Worm (Caenorhabditis elegans) whole organism, L2 larva: Measurements from ENCODE around the gene dnj-10.
A peak's percentile ranks its signal among the peaks of the same experiment; 100 is the strongest.

Experiments
- C34F6.9 ChIP-seq: fragments of 150-350 bp; optimal IDR thresholded peaks from 2 replicates; lab custom pipeline; 2014; ENCODE audit warnings: missing biosample characterization, missing genetic modification characterization
- F13H6.1 ChIP-seq: sonication (generic microtip); optimal IDR thresholded peaks from 2 replicates; lab custom pipeline; 2016; ENCODE audit warnings: missing genetic modification characterization, missing compliant biosample characterization
- Y55F3AM.14 ChIP-seq: fragments of 200-800 bp; sonication (Bioruptor generic); optimal IDR thresholded peaks from 2 replicates; lab custom pipeline; 2018; ENCODE audit warnings: mild to moderate bottlenecking, missing genetic modification characterization, missing compliant biosample characterization
- ZK546.5 ChIP-seq: sonication (generic microtip); optimal IDR thresholded peaks from 2 replicates; lab custom pipeline; 2017; ENCODE audit warnings: missing biosample characterization, missing genetic modification characterization
- aly-2 ChIP-seq: fragments of 150-350 bp; optimal IDR thresholded peaks from 2 replicates; lab custom pipeline; 2014; ENCODE audit warnings: missing biosample characterization, missing genetic modification characterization
- ama-1 ChIP-seq: fragments of 150-350 bp; optimal IDR thresholded peaks from 2 replicates; lab custom pipeline; 2018; ENCODE audit warnings: inconsistent platforms
- ceh-82 ChIP-seq: fragments of 150-350 bp; optimal IDR thresholded peaks from 2 replicates; lab custom pipeline; 2014; ENCODE audit warnings: missing biosample characterization, missing genetic modification characterization
- crh-2 ChIP-seq: sonication (generic microtip); optimal IDR thresholded peaks from 2 replicates; lab custom pipeline; 2017; ENCODE audit warnings: missing biosample characterization, missing genetic modification characterization
- dmd-4 ChIP-seq: sonication (generic microtip); optimal IDR thresholded peaks from 2 replicates; lab custom pipeline; 2017; ENCODE audit warnings: missing biosample characterization, missing genetic modification characterization
- egl-27 ChIP-seq: sonication (generic microtip); optimal IDR thresholded peaks from 3 replicates; lab custom pipeline; 2017; ENCODE audit warnings: missing biosample characterization, missing genetic modification reagents, missing genetic modification characterization
- elt-1 ChIP-seq: fragments of 150-350 bp; optimal IDR thresholded peaks from 2 replicates; lab custom pipeline; 2014; ENCODE audit warnings: missing biosample characterization, missing genetic modification characterization
- elt-3 ChIP-seq: sonication (generic microtip); optimal IDR thresholded peaks from 2 replicates; lab custom pipeline; 2017; ENCODE audit warnings: missing biosample characterization, missing genetic modification characterization
- fos-1 ChIP-seq: fragments of 150-350 bp; optimal IDR thresholded peaks from 2 replicates; lab custom pipeline; 2014; ENCODE audit warnings: missing biosample characterization, missing genetic modification characterization
- gmeb-1 ChIP-seq: fragments of 150-350 bp; optimal IDR thresholded peaks from 2 replicates; lab custom pipeline; 2014; ENCODE audit warnings: missing biosample characterization, missing genetic modification characterization
- lin-11 ChIP-seq: fragments of 150-350 bp; sonication (generic microtip); optimal IDR thresholded peaks from 2 replicates; lab custom pipeline; 2014; ENCODE audit warnings: missing biosample characterization, missing genetic modification characterization, inconsistent platforms, mixed read lengths
- lin-13 ChIP-seq: fragments of 150-350 bp; optimal IDR thresholded peaks from 2 replicates; lab custom pipeline; 2014; ENCODE audit warnings: missing biosample characterization, missing genetic modification reagents, missing genetic modification characterization
- lsy-2 ChIP-seq, 2 experiments: fragments of 150-350 bp in 1 of 2; sonication (generic microtip) in 1 of 2; optimal IDR thresholded peaks; 2 replicates each; lab custom pipeline; 2014 to 2017; ENCODE audit warnings: missing biosample characterization in 2 of 2, missing genetic modification characterization in 2 of 2
- mab-5 ChIP-seq: fragments of 150-350 bp; optimal IDR thresholded peaks from 2 replicates; lab custom pipeline; 2014; ENCODE audit warnings: missing biosample characterization, missing genetic modification characterization
- mbf-1 ChIP-seq: sonication (generic microtip); optimal IDR thresholded peaks from 2 replicates; lab custom pipeline; 2017; ENCODE audit warnings: missing biosample characterization, missing genetic modification characterization
- mdl-1 ChIP-seq, 2 experiments: fragments of 150-350 bp in 1 of 2; sonication (generic microtip) in 1 of 2; optimal IDR thresholded peaks; 2 replicates each; lab custom pipeline; 2017; ENCODE audit warnings: missing biosample characterization in 2 of 2, missing genetic modification characterization in 2 of 2
- nhr-10 ChIP-seq: sonication (generic microtip); optimal IDR thresholded peaks from 2 replicates; lab custom pipeline; 2017; ENCODE audit warnings: missing biosample characterization, missing genetic modification characterization
- nhr-11 ChIP-seq: fragments of 150-350 bp; optimal IDR thresholded peaks from 2 replicates; lab custom pipeline; 2014; ENCODE audit warnings: missing biosample characterization, missing genetic modification characterization
- nhr-12 ChIP-seq: fragments of 150-350 bp; optimal IDR thresholded peaks from 2 replicates; lab custom pipeline; 2014; ENCODE audit warnings: missing biosample characterization, missing genetic modification characterization
- nhr-129 ChIP-seq: fragments of 150-350 bp; optimal IDR thresholded peaks from 2 replicates; lab custom pipeline; 2014; ENCODE audit warnings: missing biosample characterization, missing genetic modification characterization
- nhr-23 ChIP-seq: fragments of 150-350 bp; optimal IDR thresholded peaks from 2 replicates; lab custom pipeline; 2014; ENCODE audit warnings: missing biosample characterization, missing genetic modification reagents, missing genetic modification characterization
- nhr-237 ChIP-seq: fragments of 150-350 bp; optimal IDR thresholded peaks from 2 replicates; lab custom pipeline; 2014; ENCODE audit warnings: missing biosample characterization, missing genetic modification characterization
- nhr-6 ChIP-seq: fragments of 150-350 bp; optimal IDR thresholded peaks from 2 replicates; lab custom pipeline; 2014; ENCODE audit warnings: missing biosample characterization, missing genetic modification characterization
- nhr-77 ChIP-seq: fragments of 150-350 bp; optimal IDR thresholded peaks from 2 replicates; lab custom pipeline; 2014; ENCODE audit warnings: missing biosample characterization, missing genetic modification characterization
- sem-4 ChIP-seq: fragments of 150-350 bp; optimal IDR thresholded peaks from 2 replicates; lab custom pipeline; 2014; ENCODE audit warnings: missing biosample characterization, missing genetic modification reagents, missing genetic modification characterization
- sma-3 ChIP-seq: sonication (generic microtip); optimal IDR thresholded peaks from 2 replicates; lab custom pipeline; 2016; ENCODE audit warnings: missing genetic modification reagents, missing genetic modification characterization, missing compliant biosample characterization
- sma-9 ChIP-seq, 2 experiments: fragments of 150-350 bp in 1 of 2; sonication (generic microtip) in 1 of 2; optimal IDR thresholded peaks; 2 replicates each; lab custom pipeline; 2014 to 2016; ENCODE audit warnings: missing genetic modification characterization in 2 of 2, mild to moderate bottlenecking in 1 of 2, missing biosample characterization in 1 of 2, missing compliant biosample characterization in 1 of 2, missing genetic modification reagents in 1 of 2, moderate library complexity in 1 of 2
- snpc-4 ChIP-seq: fragments of 150-350 bp; optimal IDR thresholded peaks from 2 replicates; lab custom pipeline; 2014; ENCODE audit warnings: missing biosample characterization, missing genetic modification characterization
- unc-39 ChIP-seq: fragments of 150-350 bp; optimal IDR thresholded peaks from 2 replicates; lab custom pipeline; 2014; ENCODE audit warnings: missing biosample characterization, missing genetic modification characterization
- unc-55 ChIP-seq: fragments of 150-350 bp; sonication (generic microtip); optimal IDR thresholded peaks from 3 replicates; lab custom pipeline; 2014; ENCODE audit warnings: missing biosample characterization, missing genetic modification reagents, missing genetic modification characterization
- unc-62 ChIP-seq: fragments of 150-350 bp; optimal IDR thresholded peaks from 2 replicates; lab custom pipeline; 2014; ENCODE audit warnings: missing biosample characterization, missing genetic modification reagents, missing genetic modification characterization
- zag-1 ChIP-seq: fragments of 150-350 bp; optimal IDR thresholded peaks from 2 replicates; lab custom pipeline; 2014; ENCODE audit warnings: missing biosample characterization, missing genetic modification characterization
- ztf-1 ChIP-seq: fragments of 200-800 bp; sonication (Bioruptor generic); conservative IDR thresholded peaks from 2 replicates; pipeline ENCODE4 v1.3.6; 2022; ENCODE audit warnings: missing genetic modification characterization, missing compliant biosample characterization
- ztf-11 ChIP-seq: sonication (generic microtip); optimal IDR thresholded peaks from 2 replicates; lab custom pipeline; 2017; ENCODE audit warnings: missing biosample characterization, missing genetic modification characterization
- ztf-4 ChIP-seq: fragments of 150-350 bp; optimal IDR thresholded peaks from 2 replicates; lab custom pipeline; 2014; ENCODE audit warnings: missing biosample characterization, missing genetic modification characterization

dnj-10 gene

ce11 chrIII:8630833-8631232 is at the start of gene dnj-10:
Gene dnj-10, plus strand, starts transcription at chrIII:8631165.
- TF ChIP-seq snpc-4 (tag; lab: Kevin White, UChicago) (no peak), sem-4 (no peak), lin-11 (tag; lab: Kevin White, UChicago) (peak; percentile 23), ztf-11 (tag; lab: Kevin White, UChicago) (no peak), C34F6.9 (peak; percentile 79), sma-3 (GFP tag; lab: Kevin White, UChicago) (peak; percentile 41), lin-13 (GFP tag; lab: Kevin White, UChicago) (peak; percentile 53), F13H6.1 (tag; lab: Kevin White, UChicago) (no peak), ztf-4 (tag; lab: Kevin White, UChicago) (no peak), crh-2 (no peak), lsy-2 (tag; optimal IDR thresholded peaks at IDR 0.05; lab: Kevin White, UChicago) (peak; percentile 55 to 88), nhr-12 (tag; lab: Kevin White, UChicago) (no peak), mab-5 (tag; lab: Kevin White, UChicago) (no peak), ztf-1 (no peak), sma-9 (GFP tag; optimal IDR thresholded peaks at IDR 0.05; lab: Kevin White, UChicago) (peak; percentile 55), sma-9 (tag; optimal IDR thresholded peaks at IDR 0.05; lab: Kevin White, UChicago) (no peak), fos-1 (tag; lab: Kevin White, UChicago) (peak; percentile 17), dmd-4 (tag; lab: Kevin White, UChicago) (no peak), nhr-129 (tag; lab: Kevin White, UChicago) (peak; percentile 19), unc-55 (GFP tag; lab: Kevin White, UChicago) (peak; percentile 88), ZK546.5 (tag; lab: Kevin White, UChicago) (no peak), unc-62 (GFP tag; lab: Kevin White, UChicago) (no peak), gmeb-1 (tag; lab: Kevin White, UChicago) (peak; percentile 89), egl-27 (no peak), nhr-77 (tag; lab: Kevin White, UChicago) (no peak), nhr-23 (no peak), elt-3 (tag; lab: Kevin White, UChicago) (no peak), nhr-6 (tag; lab: Kevin White, UChicago) (no peak), ceh-82 (tag; lab: Kevin White, UChicago) (no peak), zag-1 (tag; lab: Kevin White, UChicago) (no peak)

- TF ChIP-seq ceh-82 (tag; lab: Kevin White, UChicago) (no peak), mdl-1 (tag; optimal IDR thresholded peaks at IDR 0.05; lab: Kevin White, UChicago) (no peak), unc-62 (GFP tag; lab: Kevin White, UChicago) (no peak), unc-55 (GFP tag; lab: Kevin White, UChicago) (no peak), ZK546.5 (tag; lab: Kevin White, UChicago) (no peak), nhr-12 (tag; lab: Kevin White, UChicago) (no peak), ama-1 (lab: Kevin White, UChicago) (no peak), nhr-11 (tag; lab: Kevin White, UChicago) (no peak), fos-1 (tag; lab: Kevin White, UChicago) (no peak)
Measured at ce11 chrIII:8588592-8589153, 42.3 kb upstream of the dnj-10 start, which contains the start of gene glr-1. Gene glr-1, minus strand, starts transcription at chrIII:8588642.

- TF ChIP-seq elt-3 (tag; lab: Kevin White, UChicago) = no peak
- TF ChIP-seq Y55F3AM.14 = no peak
- no peak for TF ChIP-seq nhr-11 (tag; lab: Kevin White, UChicago)
- TF ChIP-seq gmeb-1 (tag; lab: Kevin White, UChicago) = no peak
- no peak for TF ChIP-seq nhr-237
- no peak for TF ChIP-seq nhr-77 (tag; lab: Kevin White, UChicago)
- TF ChIP-seq egl-27 = no peak
- TF ChIP-seq ztf-4 (tag; lab: Kevin White, UChicago) = no peak
- TF ChIP-seq fos-1 (tag; lab: Kevin White, UChicago) = no peak
- TF ChIP-seq crh-2 = no peak
- no peak for TF ChIP-seq elt-1
Measured at ce11 chrIII:8589195-8589594, 41.8 kb upstream of the dnj-10 start, which contains the start of gene fip-3. Gene fip-3, minus strand, starts transcription at chrIII:8589488.

- no peak for TF ChIP-seq nhr-10 (tag; lab: Kevin White, UChicago)
- TF ChIP-seq crh-2 = no peak
- TF ChIP-seq unc-39 (tag; lab: Kevin White, UChicago) = no peak
- no peak for TF ChIP-seq mbf-1
- no peak for TF ChIP-seq sma-9 (GFP tag; optimal IDR thresholded peaks at IDR 0.05; lab: Kevin White, UChicago)
- TF ChIP-seq sma-9 (tag; optimal IDR thresholded peaks at IDR 0.05; lab: Kevin White, UChicago) = no peak
- TF ChIP-seq nhr-77 (tag; lab: Kevin White, UChicago) = no peak
- no peak for TF ChIP-seq aly-2 (tag; lab: Kevin White, UChicago)
- no peak for TF ChIP-seq Y55F3AM.14
- TF ChIP-seq, all 48 proteins: peak for 0
Measured at ce11 chrIII:8590882-8591281, 40.1 kb upstream of the dnj-10 start, which contains the start of gene fipr-16. Gene fipr-16, minus strand, starts transcription at chrIII:8590982.
